Fruit fly (Drosophila melanogaster) whole organism, pupa: ENCODE results near the gene alpha-Est8.

Experiments used
- CG10348 ChIP-seq: fragments of 200-800 bp; sonication (Bioruptor generic); IDR thresholded peaks from 2 replicates; pipeline ENCODE4 v1.3.6; 2022; ENCODE audit warnings: missing biosample characterization, missing genetic modification characterization
- CG12605 ChIP-seq: fragments of 200-800 bp; sonication (Bioruptor generic); IDR thresholded peaks from 2 replicates; pipeline ENCODE4 v1.3.6; 2022; ENCODE audit warnings: missing biosample characterization, missing genetic modification characterization
- CG13204 ChIP-seq: fragments of 200-800 bp; sonication (Bioruptor generic); optimal IDR thresholded peaks from 2 replicates; lab custom pipeline; 2018; ENCODE audit warnings: missing biosample characterization, mild to moderate bottlenecking, missing genetic modification characterization, moderate library complexity
- CG14655 ChIP-seq: fragments of 200-800 bp; sonication (Bioruptor generic); optimal IDR thresholded peaks from 3 replicates; lab custom pipeline; 2017; ENCODE audit warnings: mild to moderate bottlenecking, missing biosample characterization, missing genetic modification reagents, missing genetic modification characterization
- CG15710 ChIP-seq: fragments of 200-800 bp; sonication (Bioruptor generic); optimal IDR thresholded peaks from 2 replicates; lab custom pipeline; 2018; ENCODE audit warnings: missing biosample characterization, mild to moderate bottlenecking, missing genetic modification characterization, moderate library complexity
- CG17806 ChIP-seq: fragments of 200-800 bp; sonication (Bioruptor generic); optimal IDR thresholded peaks from 2 replicates; lab custom pipeline; 2018; ENCODE audit warnings: missing biosample characterization, mild to moderate bottlenecking, missing genetic modification characterization, moderate library complexity
- CG32121 ChIP-seq: fragments of 200-800 bp; sonication (Bioruptor generic); IDR thresholded peaks from 2 replicates; pipeline ENCODE4 v1.3.6; 2022; ENCODE audit warnings: missing biosample characterization, missing genetic modification characterization
- CG34367 ChIP-seq: fragments of 200-800 bp; sonication (Bioruptor generic); optimal IDR thresholded peaks from 2 replicates; lab custom pipeline; 2018; ENCODE audit warnings: missing biosample characterization, mild to moderate bottlenecking, missing genetic modification characterization
- CG4496 ChIP-seq: fragments of 200-800 bp; sonication (Bioruptor generic); IDR thresholded peaks from 3 replicates; pipeline ENCODE4 v1.3.6; 2022; ENCODE audit warnings: missing biosample characterization, missing genetic modification characterization
- CG8159 ChIP-seq: fragments of 200-800 bp; sonication (Bioruptor generic); optimal IDR thresholded peaks from 3 replicates; lab custom pipeline; 2018; ENCODE audit warnings: missing biosample characterization, mild to moderate bottlenecking, missing genetic modification characterization, moderate library complexity
- CG8301 ChIP-seq: fragments of 200-800 bp; sonication (Bioruptor generic); optimal IDR thresholded peaks from 2 replicates; lab custom pipeline; 2018; ENCODE audit warnings: missing biosample characterization, mild to moderate bottlenecking, missing genetic modification characterization
- CG9948 ChIP-seq: fragments of 200-800 bp; sonication (Bioruptor generic); optimal IDR thresholded peaks from 2 replicates; lab custom pipeline; 2018; ENCODE audit warnings: missing biosample characterization, mild to moderate bottlenecking, missing genetic modification characterization, moderate library complexity
- D1 ChIP-seq: fragments of 200-800 bp; sonication (Bioruptor generic); optimal IDR thresholded peaks from 2 replicates; lab custom pipeline; 2018; ENCODE audit warnings: missing biosample characterization, mild to moderate bottlenecking, missing genetic modification characterization, moderate library complexity
- EcR ChIP-seq: fragments of 200-800 bp; sonication (Bioruptor generic); optimal IDR thresholded peaks from 3 replicates; lab custom pipeline; 2019; ENCODE audit warnings: missing biosample characterization, missing genetic modification characterization, mild to moderate bottlenecking, moderate library complexity, missing genetic modification reagents
- Ets98B ChIP-seq: fragments of 200-800 bp; sonication (Bioruptor generic); IDR thresholded peaks from 2 replicates; pipeline ENCODE4 v1.3.6; 2022; ENCODE audit warnings: missing biosample characterization, missing genetic modification characterization
- Pif1A ChIP-seq: fragments of 200-800 bp; sonication (Bioruptor generic); optimal IDR thresholded peaks from 3 replicates; lab custom pipeline; 2016; ENCODE audit warnings: missing biosample characterization, missing genetic modification characterization
- Pif1B ChIP-seq: fragments of 200-800 bp; sonication (Bioruptor generic); optimal IDR thresholded peaks from 3 replicates; lab custom pipeline; 2016; ENCODE audit warnings: missing biosample characterization, missing genetic modification characterization
- Snoo ChIP-seq: fragments of 200-800 bp; sonication (Bioruptor generic); optimal IDR thresholded peaks from 3 replicates; lab custom pipeline; 2017; ENCODE audit warnings: missing biosample characterization, mild to moderate bottlenecking, missing genetic modification characterization, inconsistent platforms
- fd96Ca ChIP-seq: fragments of 200-800 bp; sonication (Bioruptor generic); IDR thresholded peaks from 3 replicates; pipeline ENCODE4 v1.3.6; 2022; ENCODE audit warnings: missing biosample characterization, missing genetic modification characterization
- gl ChIP-seq: fragments of 200-800 bp; sonication (Bioruptor generic); optimal IDR thresholded peaks from 2 replicates; lab custom pipeline; 2018; ENCODE audit warnings: missing biosample characterization, mild to moderate bottlenecking, missing genetic modification characterization
- rn ChIP-seq: fragments of 200-800 bp; sonication (Bioruptor generic); IDR thresholded peaks from 2 replicates; pipeline ENCODE4 v1.3.6; 2022; ENCODE audit warnings: missing biosample characterization, missing genetic modification characterization

alpha-Est8 gene

DNA sequence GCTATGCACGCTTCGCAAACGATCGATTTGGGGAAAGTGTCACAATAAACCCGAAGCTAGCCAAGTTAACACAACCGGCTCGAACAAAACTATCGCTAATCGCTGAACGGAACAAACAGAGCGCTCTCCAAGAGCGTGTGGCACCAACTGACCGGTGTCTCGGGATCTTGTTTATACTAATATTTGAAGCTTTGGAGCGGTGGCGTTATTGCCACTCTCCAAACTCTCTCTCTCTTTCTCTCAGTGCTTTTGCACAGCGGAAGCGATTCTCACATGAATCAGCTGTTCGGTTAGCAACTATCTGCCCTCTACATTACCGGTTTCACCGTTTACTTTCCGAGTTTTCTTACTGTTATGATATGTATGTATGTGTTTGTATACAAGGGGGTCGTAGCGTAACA, 24.0 kb downstream of the alpha-Est8 start:
- peak; percentile 63; the same call in 2 of the 3 replicates for TF ChIP-seq CG4496
- TF ChIP-seq CG14655 (GFP tag; lab: Kevin White, UChicago) = no peak
- no peak for TF ChIP-seq Pif1B (GFP tag; lab: Kevin White, UChicago)
- no peak for TF ChIP-seq gl (tag; lab: Kevin White, UChicago)
- no peak for TF ChIP-seq Pif1A (GFP tag; lab: Kevin White, UChicago)
- no peak for TF ChIP-seq CG8159 (tag; lab: Kevin White, UChicago)
- TF ChIP-seq EcR (GFP tag; lab: Kevin White, UChicago) = no peak
- TF ChIP-seq fd96Ca (GFP tag; lab: Robert Waterston, UW) = 0 out of 3 replicates have a peak, but pooled peaks have one; percentile 11
- TF ChIP-seq Snoo (tag; lab: Kevin White, UChicago) = no peak
- peak; percentile 66; the same call in 1 of the 2 replicates for TF ChIP-seq Ets98B (GFP tag; lab: Robert Waterston, UW)
- TF ChIP-seq CG17806 (tag; lab: Kevin White, UChicago) = no peak
- no peak for TF ChIP-seq CG8301 (tag; lab: Kevin White, UChicago)
- TF ChIP-seq CG12605 (GFP tag; lab: Robert Waterston, UW) = peak; percentile 38
- no peak for TF ChIP-seq CG32121

DNA sequence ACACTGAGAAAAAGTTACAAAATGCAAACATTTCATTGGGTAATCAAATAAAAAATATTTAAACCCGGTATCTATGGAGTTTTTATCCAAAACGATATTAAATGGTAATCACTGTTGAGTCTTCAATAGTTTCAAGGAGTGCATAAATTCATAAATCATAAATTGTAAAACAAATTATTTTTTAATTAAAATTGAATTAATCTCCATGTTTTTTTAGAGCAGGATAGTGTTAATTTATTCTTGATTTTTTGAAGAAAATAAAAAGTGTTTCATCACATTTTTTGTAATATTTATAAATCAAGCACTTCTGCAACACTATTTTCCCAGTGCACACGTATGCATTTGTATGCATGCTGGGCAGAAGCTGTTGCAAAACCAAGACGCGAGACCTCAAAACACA, 24.6 kb downstream of the alpha-Est8 start:
- TF ChIP-seq CG8159 (tag; lab: Kevin White, UChicago) = peak; percentile 70
- TF ChIP-seq CG8301 (tag; lab: Kevin White, UChicago) = peak; percentile 79
- TF ChIP-seq gl (tag; lab: Kevin White, UChicago) = no peak
- TF ChIP-seq CG14655 (GFP tag; lab: Kevin White, UChicago) = peak; percentile 85
- peak; percentile 61 for TF ChIP-seq CG17806 (tag; lab: Kevin White, UChicago)
- no peak for TF ChIP-seq EcR (GFP tag; lab: Kevin White, UChicago)
- TF ChIP-seq rn (GFP tag; lab: Robert Waterston, UW) = peak; percentile 53
- TF ChIP-seq CG34367 (tag; lab: Kevin White, UChicago) = peak; percentile 43
- peak; percentile 71; the same call in 2 of the 3 replicates for TF ChIP-seq CG4496
- TF ChIP-seq fd96Ca (GFP tag; lab: Robert Waterston, UW) = no peak
- peak; percentile 63 for TF ChIP-seq CG15710 (tag; lab: Kevin White, UChicago)
- TF ChIP-seq CG10348 (GFP tag; lab: Robert Waterston, UW) = no peak
- TF ChIP-seq CG9948 (tag; lab: Kevin White, UChicago) = peak; percentile 70
- no peak for TF ChIP-seq D1 (tag; lab: Kevin White, UChicago)
- TF ChIP-seq CG12605 (GFP tag; lab: Robert Waterston, UW) = peak; percentile 35; the same call in 1 of the 2 replicates
- TF ChIP-seq Pif1A (GFP tag; lab: Kevin White, UChicago) = peak; percentile 70
- peak; percentile 45; the same call in 1 of the 2 replicates for TF ChIP-seq Ets98B (GFP tag; lab: Robert Waterston, UW)
- TF ChIP-seq Pif1B (GFP tag; lab: Kevin White, UChicago) = peak; percentile 56
- TF ChIP-seq CG13204 = no peak
- TF ChIP-seq CG32121 = peak; percentile 82
- peak; percentile 64 for TF ChIP-seq Snoo (tag; lab: Kevin White, UChicago)

DNA sequence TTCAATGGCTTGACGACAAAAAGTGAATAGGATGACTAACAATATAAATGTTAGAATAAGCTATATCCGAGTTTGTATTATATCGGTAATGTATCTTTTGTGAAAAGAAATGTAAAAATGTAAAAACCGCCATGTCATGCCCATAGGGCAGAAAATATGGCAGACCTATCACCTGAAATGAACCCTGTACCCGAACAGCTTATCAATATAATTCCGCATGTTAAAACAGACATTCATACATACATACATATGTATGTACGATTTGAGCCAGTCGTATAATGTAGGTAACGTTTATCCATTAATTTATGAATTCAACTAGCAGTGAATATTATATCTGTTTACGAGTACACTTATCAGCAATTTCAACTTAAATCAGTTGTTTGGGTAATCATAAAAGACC, 25.6 kb downstream of the alpha-Est8 start:
- TF ChIP-seq CG15710 (tag; lab: Kevin White, UChicago) = no peak
- TF ChIP-seq CG8301 (tag; lab: Kevin White, UChicago) = no peak
- no peak for TF ChIP-seq Snoo (tag; lab: Kevin White, UChicago)
- no peak for TF ChIP-seq gl (tag; lab: Kevin White, UChicago)
- no peak for TF ChIP-seq EcR (GFP tag; lab: Kevin White, UChicago)
- no peak for TF ChIP-seq CG17806 (tag; lab: Kevin White, UChicago)
- TF ChIP-seq fd96Ca (GFP tag; lab: Robert Waterston, UW) = no peak
- no peak for TF ChIP-seq D1 (tag; lab: Kevin White, UChicago)
- no peak for TF ChIP-seq CG32121
- no peak for TF ChIP-seq Pif1A (GFP tag; lab: Kevin White, UChicago)
- TF ChIP-seq CG13204 = no peak
- TF ChIP-seq, all 21 proteins: peak for 0

DNA sequence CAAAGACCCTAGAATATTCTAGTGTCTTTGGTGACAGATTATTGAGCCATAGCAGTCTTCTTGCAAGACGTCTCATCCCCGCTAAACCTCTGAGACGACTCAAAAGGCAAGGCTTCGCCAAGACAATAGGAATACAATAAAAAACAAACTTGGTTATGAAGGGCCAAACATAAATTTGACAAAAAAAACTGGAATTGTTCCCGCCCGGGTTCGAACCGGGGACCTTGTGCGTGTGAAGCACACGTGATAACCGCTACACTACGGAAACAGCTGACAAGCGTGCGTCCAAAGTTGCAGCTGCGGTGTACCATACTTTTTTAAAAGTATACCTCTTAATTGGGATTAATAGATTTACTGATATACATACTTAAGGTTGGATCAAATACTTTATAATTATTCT, 39.8 kb downstream of the alpha-Est8 start:
- TF ChIP-seq fd96Ca (GFP tag; lab: Robert Waterston, UW) = no peak
- no peak for TF ChIP-seq CG12605 (GFP tag; lab: Robert Waterston, UW)
- TF ChIP-seq, all 21 proteins: peak for 0

DNA sequence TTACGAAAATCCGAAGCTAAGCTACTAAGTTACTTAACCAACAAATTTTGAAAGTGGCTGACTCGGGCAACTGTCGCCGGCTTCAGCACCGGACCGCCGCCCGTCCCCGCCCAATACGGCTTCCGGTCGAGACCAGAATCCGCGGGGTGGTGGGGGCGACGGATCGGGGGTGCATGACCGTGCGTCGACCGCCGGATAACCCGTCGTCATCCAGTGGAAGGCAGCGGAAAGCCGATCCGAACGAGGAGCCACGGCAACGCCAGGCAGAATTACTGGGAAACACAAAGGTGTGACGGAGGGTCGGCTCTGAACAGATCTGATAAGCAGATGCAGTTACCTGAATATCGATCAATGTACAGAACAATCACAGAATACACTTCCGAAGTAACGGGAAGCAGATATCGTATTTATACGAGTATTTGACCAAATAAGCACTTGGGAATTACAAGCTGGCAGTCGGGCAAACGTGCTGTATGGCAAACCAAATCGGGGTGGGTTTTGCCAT, 40.8 kb downstream of the alpha-Est8 start:
- TF ChIP-seq CG10348 (GFP tag; lab: Robert Waterston, UW) (no peak), CG4496 (peak; percentile 96), rn (GFP tag; lab: Robert Waterston, UW) (no peak), Pif1B (GFP tag; lab: Kevin White, UChicago) (peak; percentile 53), CG32121 (peak; percentile 68; the same call in 1 of the 2 replicates), CG15710 (tag; lab: Kevin White, UChicago) (peak; percentile 29), CG12605 (GFP tag; lab: Robert Waterston, UW) (peak; percentile 73), Pif1A (GFP tag; lab: Kevin White, UChicago) (peak; percentile 64), CG13204 (peak; percentile 100), Snoo (tag; lab: Kevin White, UChicago) (peak; percentile 66), CG9948 (tag; lab: Kevin White, UChicago) (no peak), EcR (GFP tag; lab: Kevin White, UChicago) (peak; percentile 99), gl (tag; lab: Kevin White, UChicago) (peak; percentile 71), CG8159 (tag; lab: Kevin White, UChicago) (peak; percentile 44), CG14655 (GFP tag; lab: Kevin White, UChicago) (peak; percentile 73), D1 (tag; lab: Kevin White, UChicago) (no peak), fd96Ca (GFP tag; lab: Robert Waterston, UW) (peak; percentile 80; the same call in 2 of the 3 replicates), CG34367 (tag; lab: Kevin White, UChicago) (peak; percentile 26), Ets98B (GFP tag; lab: Robert Waterston, UW) (peak; percentile 79), CG8301 (tag; lab: Kevin White, UChicago) (peak; percentile 35), CG17806 (tag; lab: Kevin White, UChicago) (peak; percentile 31)
